Fruit fly (Drosophila melanogaster): Measurements from ENCODE around the gene CG3557.

Gene CG3557

dm6 chr2L:2425652-2426192, 40.1 kb upstream of the CG3557 start:
- TF ChIP-seq CG3163 (GFP tag; optimal IDR thresholded peaks at IDR 0.05) (no peak), Ets65A (GFP tag) (peak; percentile 37), nom (GFP tag; optimal IDR thresholded peaks at IDR 0.05) (peak; percentile 10)

- TF ChIP-seq CG8478 (optimal IDR thresholded peaks at IDR 0.05) (no peak), TFAM (GFP tag; optimal IDR thresholded peaks at IDR 0.05) (no peak)
Observed at dm6 chr2L:2424497-2424896, 38.9 kb upstream of the CG3557 start, which contains the start of gene CG44139. Gene CG44139, plus strand, starts transcription at chr2L:2424797.

- no peak for TF ChIP-seq sens-2 (GFP tag; IDR thresholded peaks at IDR 0.05)
- TF ChIP-seq CG13287 (GFP tag; IDR thresholded peaks at IDR 0.05; ENCODE audit: partially characterized antibody) = peak; percentile 53; the same call in 1 of the 2 replicates
- no peak for TF ChIP-seq al (GFP tag; IDR thresholded peaks at IDR 0.05)
- peak; percentile 3 for TF ChIP-seq CG10543 (GFP tag; optimal IDR thresholded peaks at IDR 0.05)
- no peak for TF ChIP-seq HLH4C (GFP tag; IDR thresholded peaks at IDR 0.05; ENCODE audit: partially characterized antibody)
- peak; percentile 45 for TF ChIP-seq CG17385 (GFP tag; optimal IDR thresholded peaks at IDR 0.05)
- peak; percentile 39 for TF ChIP-seq CG9797 (GFP tag; optimal IDR thresholded peaks at IDR 0.05)
- TF ChIP-seq Ravus (GFP tag; IDR thresholded peaks at IDR 0.05) = no peak
- TF ChIP-seq CG33557 (GFP tag; optimal IDR thresholded peaks at IDR 0.05) = peak; percentile 57
- TF ChIP-seq CG12942 (GFP tag; optimal IDR thresholded peaks at IDR 0.05) = peak; percentile 28
- TF ChIP-seq CG6791 (GFP tag; IDR thresholded peaks at IDR 0.05; ENCODE audit: partially characterized antibody) = no peak
- peak; percentile 56 for TF ChIP-seq Atf6 (GFP tag; IDR thresholded peaks at IDR 0.05)
- peak; percentile 62 for TF ChIP-seq dmrt99B (tag; optimal IDR thresholded peaks at IDR 0.05)
- TF ChIP-seq CG8924 (tag; optimal IDR thresholded peaks at IDR 0.05) = peak; percentile 70
- TF ChIP-seq Ada2b (GFP tag; IDR thresholded peaks at IDR 0.05) = peak; percentile 40
- TF ChIP-seq fd96Cb (tag; optimal IDR thresholded peaks at IDR 0.05) = peak; percentile 45
- TF ChIP-seq fd64A (GFP tag; optimal IDR thresholded peaks at IDR 0.05) = no peak
- TF ChIP-seq CG10959 (GFP tag; IDR thresholded peaks at IDR 0.05) = 0 out of 2 replicates have a peak, but pooled peaks have one; percentile 16
- no peak for TF ChIP-seq maf-S (GFP tag; optimal IDR thresholded peaks at IDR 0.05)
- no peak for TF ChIP-seq bowl (GFP tag; IDR thresholded peaks at IDR 0.05)
- TF ChIP-seq CG13775 (GFP tag; optimal IDR thresholded peaks at IDR 0.05) = peak; percentile 67
- TF ChIP-seq nmo (GFP tag; optimal IDR thresholded peaks at IDR 0.05) = peak; percentile 84
- peak; percentile 39 for TF ChIP-seq CG2202 (tag; optimal IDR thresholded peaks at IDR 0.05)
- TF ChIP-seq Hr3 (GFP tag; optimal IDR thresholded peaks at IDR 0.05) = peak; percentile 54
- TF ChIP-seq NFAT (GFP tag; IDR thresholded peaks at IDR 0.05) = no peak
- no peak for TF ChIP-seq eve (GFP tag; optimal IDR thresholded peaks at IDR 0.05)
- TF ChIP-seq CG11504 (tag; optimal IDR thresholded peaks at IDR 0.05) = peak; percentile 81
- no peak for TF ChIP-seq CG11085 (GFP tag; IDR thresholded peaks at IDR 0.05)
- peak; percentile 72 for TF ChIP-seq CG15601 (tag; optimal IDR thresholded peaks at IDR 0.05)
- peak; percentile 36; the same call in 1 of the 2 replicates for TF ChIP-seq CG3847 (GFP tag; IDR thresholded peaks at IDR 0.05)
- TF ChIP-seq chn (GFP tag; optimal IDR thresholded peaks at IDR 0.05) = no peak
- TF ChIP-seq salm (tag; optimal IDR thresholded peaks at IDR 0.05) = peak; percentile 63
- TF ChIP-seq jing (GFP tag; optimal IDR thresholded peaks at IDR 0.05) = peak; percentile 21
- TF ChIP-seq Mad (GFP tag; optimal IDR thresholded peaks at IDR 0.05) = peak; percentile 50
- TF ChIP-seq CG8765 (GFP tag; IDR thresholded peaks at IDR 0.05) = no peak
- TF ChIP-seq bsh (GFP tag; optimal IDR thresholded peaks at IDR 0.05) = peak in 1 of 2 experiments; percentile 76
- TF ChIP-seq H15 (GFP tag; IDR thresholded peaks at IDR 0.05) = peak; percentile 28; the same call in 1 of the 3 replicates
- peak; percentile 62 for TF ChIP-seq lab (GFP tag; optimal IDR thresholded peaks at IDR 0.05)
- TF ChIP-seq GATAe (GFP tag; conservative IDR thresholded peaks at IDR 0.05) = no peak
- TF ChIP-seq CG4854 (GFP tag; optimal IDR thresholded peaks at IDR 0.05) = no peak
- peak; percentile 40 for TF ChIP-seq Jarid2 (GFP tag; optimal IDR thresholded peaks at IDR 0.05)
Observed at dm6 chr2L:2420490-2420889, 34.9 kb upstream of the CG3557 start, which contains the start of gene CG9886. Gene CG9886, plus strand, starts transcription at chr2L:2420830.

Measured in whole organism, embryonic.